Worm (Caenorhabditis elegans) whole organism, early embryonic: ENCODE data around the gene btbd-10.

ENCODE experiments used
- ama-1 ChIP-seq: fragments of 150-350 bp; optimal IDR thresholded peaks from 2 replicates; lab custom pipeline; 2014
- flt-1 ChIP-seq: fragments of 200-800 bp; sonication (Bioruptor generic); IDR thresholded peaks from 2 replicates; pipeline ENCODE4 v1.3.6; 2022; ENCODE audit warnings: missing genetic modification characterization, missing compliant biosample characterization
- hmbx-1 ChIP-seq: sonication (generic microtip); optimal IDR thresholded peaks from 2 replicates; lab custom pipeline; 2016; ENCODE audit warnings: mild to moderate bottlenecking, missing genetic modification characterization, missing compliant biosample characterization
- hnd-1 ChIP-seq: sonication (generic microtip); optimal IDR thresholded peaks from 2 replicates; lab custom pipeline; 2016; ENCODE audit warnings: missing genetic modification characterization, missing compliant biosample characterization
- pes-1 ChIP-seq: fragments of 200-800 bp; sonication (Bioruptor generic); IDR thresholded peaks from 2 replicates; pipeline ENCODE4 v1.3.6; 2022; ENCODE audit warnings: missing genetic modification reagents, missing genetic modification characterization, missing compliant biosample characterization
- sea-1 ChIP-seq: fragments of 200-800 bp; sonication (Bioruptor generic); conservative IDR thresholded peaks from 2 replicates; pipeline ENCODE4 v1.3.6; 2022; ENCODE audit warnings: missing genetic modification characterization, missing compliant biosample characterization
- tbx-11 ChIP-seq: fragments of 200-800 bp; sonication (Bioruptor generic); IDR thresholded peaks from 2 replicates; pipeline ENCODE4 v1.3.6; 2022; ENCODE audit warnings: missing genetic modification characterization, missing compliant biosample characterization
- tbx-37 ChIP-seq: fragments of 200-800 bp; sonication (Bioruptor generic); conservative IDR thresholded peaks from 2 replicates; pipeline ENCODE4 v1.3.6; 2022; ENCODE audit warnings: missing genetic modification reagents, missing genetic modification characterization, missing compliant biosample characterization
- tra-4 ChIP-seq: sonication (generic microtip); optimal IDR thresholded peaks from 2 replicates; lab custom pipeline; 2017; ENCODE audit warnings: missing genetic modification characterization, missing compliant biosample characterization

DNA sequence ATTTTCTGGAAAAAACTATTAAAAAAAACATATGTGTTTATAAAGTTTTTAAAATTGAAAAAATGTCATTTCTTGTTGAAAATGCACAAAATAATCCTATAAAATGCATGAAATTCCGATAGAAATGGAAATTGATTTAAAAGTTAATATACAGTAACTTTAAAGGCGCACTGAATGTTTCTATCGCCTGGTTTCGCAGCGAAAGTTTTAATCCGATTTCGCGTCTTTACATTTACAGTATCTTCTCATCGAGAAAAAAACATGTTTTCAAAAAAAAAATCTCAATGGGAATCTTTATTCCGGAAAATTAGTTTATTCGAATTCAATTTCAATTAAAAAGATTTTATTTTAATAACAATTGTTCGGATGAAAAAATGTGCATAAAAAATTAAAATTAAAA is 9.4 kb downstream of the btbd-10 start, which contains the start of gene R05F9.11:
- TF ChIP-seq ama-1 (lab: Kevin White, UChicago): no peak
- no peak for TF ChIP-seq tbx-11 (GFP tag; lab: Robert Waterston, UW)
- no peak for TF ChIP-seq flt-1 (GFP tag; lab: Robert Waterston, UW)
- TF ChIP-seq tbx-37 (GFP tag; lab: Robert Waterston, UW): no peak
- no peak for TF ChIP-seq hmbx-1 (tag; lab: Kevin White, UChicago)
- TF ChIP-seq sea-1: no peak
- TF ChIP-seq tra-4 (tag; lab: Kevin White, UChicago): no peak
- no peak for TF ChIP-seq pes-1 (GFP tag; lab: Robert Waterston, UW)
- TF ChIP-seq hnd-1 (tag; lab: Kevin White, UChicago): no peak
